Fruit fly (Drosophila melanogaster) whole organism, embryonic: ENCODE measurements around the gene CG8034.

Source experiments
- CG4424 ChIP-seq: fragments of 200-800 bp; sonication (Bioruptor generic); optimal IDR thresholded peaks from 3 replicates; lab custom pipeline; 2016; ENCODE audit warnings: missing biosample characterization, missing genetic modification characterization
- CG6683 ChIP-seq: fragments of 200-800 bp; sonication (Bioruptor generic); optimal IDR thresholded peaks from 2 replicates; lab custom pipeline; 2017; ENCODE audit warnings: missing biosample characterization, mild to moderate bottlenecking, missing genetic modification characterization, missing genetic modification reagents

DNA sequence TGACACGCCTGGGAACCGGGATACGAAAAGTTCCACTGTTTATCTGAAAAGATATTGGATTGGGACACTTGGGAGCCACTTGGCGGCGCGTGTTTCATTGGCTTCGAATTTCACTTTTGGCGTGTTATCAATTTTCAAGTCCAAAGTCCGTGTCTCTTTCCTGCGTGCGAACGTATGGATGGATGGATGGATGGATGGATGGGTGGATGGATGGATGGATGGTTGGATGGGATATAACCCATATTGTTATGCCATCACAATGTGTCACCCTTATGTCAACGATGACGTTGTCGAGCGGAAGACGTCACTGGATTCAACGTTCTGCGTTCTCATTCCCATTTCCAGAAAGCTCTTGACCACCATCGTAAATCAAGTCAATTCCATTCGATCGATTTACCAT lies 10.2 kb downstream of the CG8034 start:
- TF ChIP-seq CG4424 (no peak), CG6683 (no peak)
